Worm (Caenorhabditis elegans) whole organism, L4/young adult: Measurements from ENCODE around the gene C23H4.8.

ENCODE experiments used
- W03F9.2 ChIP-seq: fragments of 150-350 bp; optimal IDR thresholded peaks from 2 replicates; lab custom pipeline; 2014; ENCODE audit warnings: missing biosample characterization, missing genetic modification characterization
- dao-5 ChIP-seq: sonication (generic microtip); optimal IDR thresholded peaks from 2 replicates; lab custom pipeline; 2016; ENCODE audit warnings: missing genotype, missing genetic modification characterization, moderate library complexity, missing compliant biosample characterization
- him-1 ChIP-seq: sonication (generic microtip); optimal IDR thresholded peaks from 2 replicates; lab custom pipeline; 2016; ENCODE audit warnings: missing genotype, missing genetic modification reagents, missing genetic modification characterization, missing compliant biosample characterization

ce11 chrX:12234424-12234823 lies 17.4 kb downstream of the C23H4.8 start:
- TF ChIP-seq dao-5 (tag; lab: Kevin White, UChicago) (no peak), W03F9.2 (no peak), him-1 (tag; lab: Kevin White, UChicago) (no peak)
